Worm (Caenorhabditis elegans) whole organism, L3 larva: Measurements from ENCODE around the gene F26D10.13.
A peak's percentile ranks its signal among the peaks of the same experiment; 100 is the strongest.

Source experiments
- R02D3.7 ChIP-seq: fragments of 150-350 bp; optimal IDR thresholded peaks from 2 replicates; lab custom pipeline; 2014; ENCODE audit warnings: missing biosample characterization, missing genetic modification characterization
- ZK546.5 ChIP-seq: sonication (generic microtip); optimal IDR thresholded peaks from 2 replicates; lab custom pipeline; 2017; ENCODE audit warnings: missing biosample characterization, missing genetic modification characterization
- aly-2 ChIP-seq: fragments of 150-350 bp; optimal IDR thresholded peaks from 2 replicates; lab custom pipeline; 2014; ENCODE audit warnings: missing biosample characterization, missing genetic modification characterization
- ama-1 ChIP-seq: fragments of 150-350 bp; optimal IDR thresholded peaks from 2 replicates; lab custom pipeline; 2018
- ceh-16 ChIP-seq: sonication (generic microtip); optimal IDR thresholded peaks from 2 replicates; lab custom pipeline; 2017; ENCODE audit warnings: missing biosample characterization, missing genetic modification characterization
- ceh-28 ChIP-seq: fragments of 150-350 bp; optimal IDR thresholded peaks from 2 replicates; lab custom pipeline; 2014; ENCODE audit warnings: missing biosample characterization, missing genetic modification reagents, missing genetic modification characterization
- ceh-82 ChIP-seq: fragments of 150-350 bp; optimal IDR thresholded peaks from 2 replicates; lab custom pipeline; 2014; ENCODE audit warnings: missing biosample characterization, missing genetic modification characterization
- ceh-9 ChIP-seq: sonication (generic microtip); optimal IDR thresholded peaks from 2 replicates; lab custom pipeline; 2018; ENCODE audit warnings: missing biosample characterization, missing genetic modification characterization
- daf-12 ChIP-seq: fragments of 150-350 bp; optimal IDR thresholded peaks from 2 replicates; lab custom pipeline; 2014; ENCODE audit warnings: missing biosample characterization, missing genetic modification reagents, missing genetic modification characterization
- egl-27 ChIP-seq: sonication (generic microtip); optimal IDR thresholded peaks from 4 replicates; lab custom pipeline; 2017; ENCODE audit warnings: missing biosample characterization, missing genetic modification reagents, missing genetic modification characterization
- egl-5 ChIP-seq: fragments of 150-350 bp; optimal IDR thresholded peaks from 2 replicates; lab custom pipeline; 2017; ENCODE audit warnings: missing biosample characterization, missing genetic modification reagents, missing genetic modification characterization, inconsistent platforms
- elt-1 ChIP-seq: fragments of 150-350 bp; optimal IDR thresholded peaks from 2 replicates; lab custom pipeline; 2014; ENCODE audit warnings: missing biosample characterization, missing genetic modification characterization
- elt-2 ChIP-seq: sonication (generic microtip); optimal IDR thresholded peaks from 2 replicates; lab custom pipeline; 2016; ENCODE audit warnings: missing genetic modification reagents, mild to moderate bottlenecking, missing genetic modification characterization, missing compliant biosample characterization
- elt-3 ChIP-seq, 3 experiments: fragments of 150-350 bp in 1 of 3; sonication (generic microtip) in 2 of 3; optimal IDR thresholded peaks; 2 replicates in 2 of 3; 4 replicates in 1 of 3; lab custom pipeline; 2014 to 2017; ENCODE audit warnings: missing biosample characterization in 3 of 3, missing genetic modification characterization in 3 of 3
- eor-1 ChIP-seq, 2 experiments: fragments of 150-350 bp; optimal IDR thresholded peaks; 2 replicates each; lab custom pipeline; 2014 to 2018; ENCODE audit warnings: missing biosample characterization in 2 of 2, missing genetic modification characterization in 2 of 2
- fkh-10 ChIP-seq: sonication (generic microtip); optimal IDR thresholded peaks from 2 replicates; lab custom pipeline; 2017; ENCODE audit warnings: missing biosample characterization, missing genetic modification reagents, missing genetic modification characterization
- fkh-2 ChIP-seq: fragments of 150-350 bp; optimal IDR thresholded peaks from 2 replicates; lab custom pipeline; 2014; ENCODE audit warnings: missing biosample characterization, missing genetic modification reagents, missing genetic modification characterization
- fos-1 ChIP-seq: fragments of 150-350 bp; optimal IDR thresholded peaks from 2 replicates; lab custom pipeline; 2014; ENCODE audit warnings: missing biosample characterization, missing genetic modification characterization
- hmg-11 ChIP-seq: sonication (generic microtip); optimal IDR thresholded peaks from 2 replicates; lab custom pipeline; 2016; ENCODE audit warnings: missing genetic modification characterization, missing compliant biosample characterization
- jun-1 ChIP-seq: fragments of 150-350 bp; optimal IDR thresholded peaks from 2 replicates; lab custom pipeline; 2014; ENCODE audit warnings: missing biosample characterization, missing genetic modification reagents, missing genetic modification characterization
- lin-15B ChIP-seq: fragments of 150-350 bp; optimal IDR thresholded peaks from 2 replicates; lab custom pipeline; 2014; ENCODE audit warnings: missing biosample characterization, missing genetic modification characterization
- lin-39 ChIP-seq: fragments of 150-350 bp; optimal IDR thresholded peaks from 2 replicates; lab custom pipeline; 2018; ENCODE audit warnings: missing biosample characterization, missing genetic modification reagents, missing genetic modification characterization
- lsy-12 ChIP-seq: sonication (generic microtip); optimal IDR thresholded peaks from 2 replicates; lab custom pipeline; 2016; ENCODE audit warnings: mild to moderate bottlenecking, missing genetic modification characterization, missing compliant biosample characterization
- mdl-1 ChIP-seq: fragments of 150-350 bp; optimal IDR thresholded peaks from 2 replicates; lab custom pipeline; 2014; ENCODE audit warnings: missing biosample characterization, missing genetic modification characterization
- mml-1 ChIP-seq: fragments of 150-350 bp; sonication (generic microtip); optimal IDR thresholded peaks from 3 replicates; lab custom pipeline; 2014; ENCODE audit warnings: missing biosample characterization, missing genetic modification characterization
- nfya-1 ChIP-seq: sonication (generic microtip); optimal IDR thresholded peaks from 2 replicates; lab custom pipeline; 2017; ENCODE audit warnings: missing genetic modification characterization, mild to moderate bottlenecking, missing compliant biosample characterization, antibody characterized with exemption, moderate library complexity; ENCODE audit not compliant: insufficient read depth
- nhr-11 ChIP-seq: fragments of 150-350 bp; optimal IDR thresholded peaks from 2 replicates; lab custom pipeline; 2014; ENCODE audit warnings: missing biosample characterization, missing genetic modification characterization
- nhr-12 ChIP-seq: fragments of 150-350 bp; optimal IDR thresholded peaks from 2 replicates; lab custom pipeline; 2014; ENCODE audit warnings: missing biosample characterization, missing genetic modification characterization
- nhr-23 ChIP-seq: fragments of 150-350 bp; optimal IDR thresholded peaks from 2 replicates; lab custom pipeline; 2014; ENCODE audit warnings: missing biosample characterization, missing genetic modification reagents, missing genetic modification characterization
- nhr-237 ChIP-seq: fragments of 150-350 bp; optimal IDR thresholded peaks from 2 replicates; lab custom pipeline; 2014; ENCODE audit warnings: missing biosample characterization, missing genetic modification characterization
- nhr-25 ChIP-seq: sonication (generic microtip); optimal IDR thresholded peaks from 2 replicates; lab custom pipeline; 2017; ENCODE audit warnings: missing biosample characterization, missing genetic modification characterization
- nhr-28 ChIP-seq: fragments of 150-350 bp; optimal IDR thresholded peaks from 2 replicates; lab custom pipeline; 2014; ENCODE audit warnings: missing biosample characterization, missing genetic modification characterization
- nhr-43 ChIP-seq: sonication (generic microtip); optimal IDR thresholded peaks from 2 replicates; lab custom pipeline; 2016; ENCODE audit warnings: mild to moderate bottlenecking, missing genetic modification characterization, missing compliant biosample characterization; ENCODE audit not compliant: poor library complexity, severe bottlenecking
- nhr-67 ChIP-seq: fragments of 150-350 bp; optimal IDR thresholded peaks from 2 replicates; lab custom pipeline; 2014; ENCODE audit warnings: missing biosample characterization, missing genetic modification characterization
- nhr-76 ChIP-seq: fragments of 150-350 bp; sonication (generic microtip); optimal IDR thresholded peaks from 5 replicates; lab custom pipeline; 2014; ENCODE audit warnings: missing biosample characterization, missing genetic modification characterization
- nhr-77 ChIP-seq: fragments of 150-350 bp; optimal IDR thresholded peaks from 2 replicates; lab custom pipeline; 2014; ENCODE audit warnings: missing biosample characterization, missing genetic modification characterization
- pha-4 ChIP-seq: fragments of 150-350 bp; optimal IDR thresholded peaks from 2 replicates; lab custom pipeline; 2014; ENCODE audit warnings: missing biosample characterization, missing genetic modification reagents, missing genetic modification characterization
- pqm-1 ChIP-seq: fragments of 150-350 bp; optimal IDR thresholded peaks from 2 replicates; lab custom pipeline; 2017; ENCODE audit warnings: missing biosample characterization, missing genetic modification characterization, inconsistent platforms
- sea-2 ChIP-seq: fragments of 150-350 bp; sonication (generic microtip); optimal IDR thresholded peaks from 4 replicates; lab custom pipeline; 2014; ENCODE audit warnings: missing biosample characterization, missing genetic modification reagents, missing genetic modification characterization
- skn-1 ChIP-seq: fragments of 150-350 bp; optimal IDR thresholded peaks from 2 replicates; lab custom pipeline; 2014; ENCODE audit warnings: missing biosample characterization, missing genetic modification characterization
- snpc-4 ChIP-seq: fragments of 150-350 bp; optimal IDR thresholded peaks from 2 replicates; lab custom pipeline; 2014; ENCODE audit warnings: missing biosample characterization, missing genetic modification characterization
- tbx-2 ChIP-seq: sonication (generic microtip); optimal IDR thresholded peaks from 2 replicates; lab custom pipeline; 2016; ENCODE audit warnings: mild to moderate bottlenecking, missing genetic modification characterization, missing compliant biosample characterization
- unc-39 ChIP-seq: sonication (generic microtip); optimal IDR thresholded peaks from 4 replicates; lab custom pipeline; 2017; ENCODE audit warnings: missing biosample characterization, missing genetic modification characterization
- unc-62 ChIP-seq: fragments of 150-350 bp; sonication (generic microtip); optimal IDR thresholded peaks from 4 replicates; lab custom pipeline; 2014; ENCODE audit warnings: missing biosample characterization, missing genetic modification reagents, missing genetic modification characterization
- zag-1 ChIP-seq: fragments of 150-350 bp; optimal IDR thresholded peaks from 2 replicates; lab custom pipeline; 2014; ENCODE audit warnings: missing biosample characterization, missing genetic modification characterization
- ztf-11 ChIP-seq: fragments of 150-350 bp; optimal IDR thresholded peaks from 2 replicates; lab custom pipeline; 2014; ENCODE audit warnings: missing biosample characterization, missing genetic modification characterization
- ztf-4 ChIP-seq: fragments of 150-350 bp; optimal IDR thresholded peaks from 2 replicates; lab custom pipeline; 2014; ENCODE audit warnings: missing biosample characterization, missing genetic modification characterization

Gene F26D10.13

ce11 chrIV:17268628-17269027 lies 4.0 kb upstream of the F26D10.13 start:
- TF ChIP-seq hmg-11 (peak; percentile 90), skn-1 (no peak), sea-2 (GFP tag; lab: Kevin White, UChicago) (no peak), zag-1 (no peak), elt-3 (tag; optimal IDR thresholded peaks at IDR 0.05; lab: Kevin White, UChicago) (no peak), snpc-4 (tag; lab: Kevin White, UChicago) (peak; percentile 28), lin-39 (tag; lab: Kevin White, UChicago) (peak; percentile 67), egl-27 (no peak), nhr-237 (no peak), mdl-1 (tag; lab: Kevin White, UChicago) (no peak), nhr-25 (tag; lab: Kevin White, UChicago) (no peak), nfya-1 (tag; lab: Kevin White, UChicago) (peak; percentile 66), nhr-12 (no peak), daf-12 (tag; lab: Kevin White, UChicago) (no peak), fkh-10 (GFP tag; lab: Kevin White, UChicago) (no peak), fos-1 (no peak), jun-1 (tag; lab: Kevin White, UChicago) (no peak), ceh-82 (no peak), unc-39 (tag; lab: Kevin White, UChicago) (no peak), nhr-77 (tag; lab: Kevin White, UChicago) (no peak), ceh-28 (tag; lab: Kevin White, UChicago) (no peak), elt-2 (tag; lab: Kevin White, UChicago) (peak; percentile 15), ztf-11 (tag; lab: Kevin White, UChicago) (no peak), elt-1 (tag; lab: Kevin White, UChicago) (no peak), fkh-2 (tag; lab: Kevin White, UChicago) (no peak), ama-1 (lab: Kevin White, UChicago) (no peak), R02D3.7 (tag; lab: Kevin White, UChicago) (no peak), ztf-4 (tag; lab: Kevin White, UChicago) (no peak), unc-62 (no peak), nhr-76 (tag; lab: Kevin White, UChicago) (no peak), ceh-9 (tag; lab: Kevin White, UChicago) (no peak), pha-4 (tag; lab: Kevin White, UChicago) (peak; percentile 28), nhr-11 (tag; lab: Kevin White, UChicago) (no peak), mml-1 (tag; lab: Kevin White, UChicago) (no peak), nhr-23 (tag; lab: Kevin White, UChicago) (peak; percentile 42), pqm-1 (tag; lab: Kevin White, UChicago) (peak; percentile 4), nhr-67 (tag; lab: Kevin White, UChicago) (no peak), nhr-43 (no peak), nhr-28 (tag; lab: Kevin White, UChicago) (no peak), ceh-16 (tag; lab: Kevin White, UChicago) (no peak), ZK546.5 (tag; lab: Kevin White, UChicago) (no peak), eor-1 (tag; optimal IDR thresholded peaks at IDR 0.05; lab: Kevin White, UChicago) (no peak), egl-5 (peak; percentile 93), lsy-12 (tag; lab: Kevin White, UChicago) (no peak), aly-2 (no peak), tbx-2 (tag; lab: Kevin White, UChicago) (no peak), lin-15B (tag; lab: Kevin White, UChicago) (peak; percentile 5)

DNA sequence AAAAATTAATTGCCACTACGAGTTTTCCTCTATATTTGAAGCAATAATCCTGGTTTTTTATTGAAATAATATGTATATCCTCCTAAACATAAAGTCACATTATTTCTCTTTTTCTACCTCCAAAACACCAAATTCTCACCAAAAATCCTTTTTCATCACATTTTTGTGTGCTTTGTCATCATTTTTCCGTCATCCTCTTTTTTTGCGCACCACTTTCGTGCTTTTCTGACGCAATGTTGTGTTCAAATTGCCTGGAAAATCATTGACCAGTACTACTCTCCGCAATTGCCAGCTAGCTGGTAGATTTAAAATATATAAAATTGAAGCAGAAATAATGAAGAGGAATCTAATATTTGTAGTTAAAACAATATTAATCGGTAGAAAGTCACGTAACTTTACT lies 3.5 kb upstream of the F26D10.13 start:
- TF ChIP-seq skn-1 (peak; percentile 45), mdl-1 (tag; lab: Kevin White, UChicago) (no peak), sea-2 (GFP tag; lab: Kevin White, UChicago) (no peak)
- TF ChIP-seq, all 47 proteins: peak for 1
